Worm (Caenorhabditis elegans) whole organism, L2 larva: Measurements from ENCODE around the gene agt-2.
A peak's percentile ranks its signal among the peaks of the same experiment; 100 is the strongest.

Source experiments
- C34F6.9 ChIP-seq: fragments of 150-350 bp; optimal IDR thresholded peaks from 2 replicates; lab custom pipeline; 2014; ENCODE audit warnings: missing biosample characterization, missing genetic modification characterization
- F13H6.1 ChIP-seq: sonication (generic microtip); optimal IDR thresholded peaks from 2 replicates; lab custom pipeline; 2016; ENCODE audit warnings: missing genetic modification characterization, missing compliant biosample characterization
- R02D3.7 ChIP-seq: fragments of 150-350 bp; optimal IDR thresholded peaks from 2 replicates; lab custom pipeline; 2014; ENCODE audit warnings: missing biosample characterization, missing genetic modification characterization
- Y55F3AM.14 ChIP-seq: fragments of 200-800 bp; sonication (Bioruptor generic); optimal IDR thresholded peaks from 2 replicates; lab custom pipeline; 2018; ENCODE audit warnings: mild to moderate bottlenecking, missing genetic modification characterization, missing compliant biosample characterization
- alr-1 ChIP-seq: fragments of 150-350 bp; optimal IDR thresholded peaks from 2 replicates; lab custom pipeline; 2014; ENCODE audit warnings: missing biosample characterization, missing genetic modification characterization
- aly-2 ChIP-seq: fragments of 150-350 bp; optimal IDR thresholded peaks from 2 replicates; lab custom pipeline; 2014; ENCODE audit warnings: missing biosample characterization, missing genetic modification characterization
- ama-1 ChIP-seq: fragments of 150-350 bp; optimal IDR thresholded peaks from 2 replicates; lab custom pipeline; 2018; ENCODE audit warnings: inconsistent platforms
- ceh-16 ChIP-seq: fragments of 150-350 bp; optimal IDR thresholded peaks from 2 replicates; lab custom pipeline; 2014; ENCODE audit warnings: missing biosample characterization, missing genetic modification characterization
- ceh-82 ChIP-seq: fragments of 150-350 bp; optimal IDR thresholded peaks from 2 replicates; lab custom pipeline; 2014; ENCODE audit warnings: missing biosample characterization, missing genetic modification characterization
- crh-2 ChIP-seq: sonication (generic microtip); optimal IDR thresholded peaks from 2 replicates; lab custom pipeline; 2017; ENCODE audit warnings: missing biosample characterization, missing genetic modification characterization
- dmd-4 ChIP-seq: sonication (generic microtip); optimal IDR thresholded peaks from 2 replicates; lab custom pipeline; 2017; ENCODE audit warnings: missing biosample characterization, missing genetic modification characterization
- egl-27 ChIP-seq: sonication (generic microtip); optimal IDR thresholded peaks from 3 replicates; lab custom pipeline; 2017; ENCODE audit warnings: missing biosample characterization, missing genetic modification reagents, missing genetic modification characterization
- elt-1 ChIP-seq: fragments of 150-350 bp; optimal IDR thresholded peaks from 2 replicates; lab custom pipeline; 2014; ENCODE audit warnings: missing biosample characterization, missing genetic modification characterization
- elt-3 ChIP-seq: sonication (generic microtip); optimal IDR thresholded peaks from 2 replicates; lab custom pipeline; 2017; ENCODE audit warnings: missing biosample characterization, missing genetic modification characterization
- fos-1 ChIP-seq: fragments of 150-350 bp; optimal IDR thresholded peaks from 2 replicates; lab custom pipeline; 2014; ENCODE audit warnings: missing biosample characterization, missing genetic modification characterization
- gmeb-1 ChIP-seq: fragments of 150-350 bp; optimal IDR thresholded peaks from 2 replicates; lab custom pipeline; 2014; ENCODE audit warnings: missing biosample characterization, missing genetic modification characterization
- lin-11 ChIP-seq: fragments of 150-350 bp; sonication (generic microtip); optimal IDR thresholded peaks from 2 replicates; lab custom pipeline; 2014; ENCODE audit warnings: missing biosample characterization, missing genetic modification characterization, inconsistent platforms, mixed read lengths
- lin-39 ChIP-seq: fragments of 150-350 bp; optimal IDR thresholded peaks from 2 replicates; lab custom pipeline; 2014; ENCODE audit warnings: missing biosample characterization, missing genetic modification reagents, missing genetic modification characterization
- mab-5 ChIP-seq: fragments of 150-350 bp; optimal IDR thresholded peaks from 2 replicates; lab custom pipeline; 2014; ENCODE audit warnings: missing biosample characterization, missing genetic modification characterization
- mbf-1 ChIP-seq: sonication (generic microtip); optimal IDR thresholded peaks from 2 replicates; lab custom pipeline; 2017; ENCODE audit warnings: missing biosample characterization, missing genetic modification characterization
- mdl-1 ChIP-seq, 2 experiments: fragments of 150-350 bp in 1 of 2; sonication (generic microtip) in 1 of 2; optimal IDR thresholded peaks; 2 replicates each; lab custom pipeline; 2017; ENCODE audit warnings: missing biosample characterization in 2 of 2, missing genetic modification characterization in 2 of 2
- nhr-10 ChIP-seq: sonication (generic microtip); optimal IDR thresholded peaks from 2 replicates; lab custom pipeline; 2017; ENCODE audit warnings: missing biosample characterization, missing genetic modification characterization
- nhr-11 ChIP-seq: fragments of 150-350 bp; optimal IDR thresholded peaks from 2 replicates; lab custom pipeline; 2014; ENCODE audit warnings: missing biosample characterization, missing genetic modification characterization
- nhr-12 ChIP-seq: fragments of 150-350 bp; optimal IDR thresholded peaks from 2 replicates; lab custom pipeline; 2014; ENCODE audit warnings: missing biosample characterization, missing genetic modification characterization
- nhr-129 ChIP-seq: fragments of 150-350 bp; optimal IDR thresholded peaks from 2 replicates; lab custom pipeline; 2014; ENCODE audit warnings: missing biosample characterization, missing genetic modification characterization
- nhr-21 ChIP-seq: fragments of 150-350 bp; optimal IDR thresholded peaks from 2 replicates; lab custom pipeline; 2014; ENCODE audit warnings: missing biosample characterization, missing genetic modification characterization
- nhr-23 ChIP-seq: fragments of 150-350 bp; optimal IDR thresholded peaks from 2 replicates; lab custom pipeline; 2014; ENCODE audit warnings: missing biosample characterization, missing genetic modification reagents, missing genetic modification characterization
- nhr-25 ChIP-seq: fragments of 150-350 bp; sonication (generic microtip); optimal IDR thresholded peaks from 3 replicates; lab custom pipeline; 2014; ENCODE audit warnings: missing biosample characterization, missing genetic modification characterization
- nhr-77 ChIP-seq: fragments of 150-350 bp; optimal IDR thresholded peaks from 2 replicates; lab custom pipeline; 2014; ENCODE audit warnings: missing biosample characterization, missing genetic modification characterization
- peb-1 ChIP-seq: fragments of 150-350 bp; optimal IDR thresholded peaks from 2 replicates; lab custom pipeline; 2014; ENCODE audit warnings: missing biosample characterization, missing genetic modification characterization
- skn-1 ChIP-seq: sonication (generic microtip); optimal IDR thresholded peaks from 2 replicates; lab custom pipeline; 2017; ENCODE audit warnings: missing biosample characterization, missing genetic modification characterization
- sma-3 ChIP-seq: sonication (generic microtip); optimal IDR thresholded peaks from 2 replicates; lab custom pipeline; 2016; ENCODE audit warnings: missing genetic modification reagents, missing genetic modification characterization, missing compliant biosample characterization
- snpc-4 ChIP-seq: fragments of 150-350 bp; optimal IDR thresholded peaks from 2 replicates; lab custom pipeline; 2014; ENCODE audit warnings: missing biosample characterization, missing genetic modification characterization
- unc-39 ChIP-seq: fragments of 150-350 bp; optimal IDR thresholded peaks from 2 replicates; lab custom pipeline; 2014; ENCODE audit warnings: missing biosample characterization, missing genetic modification characterization
- unc-55 ChIP-seq: fragments of 150-350 bp; sonication (generic microtip); optimal IDR thresholded peaks from 3 replicates; lab custom pipeline; 2014; ENCODE audit warnings: missing biosample characterization, missing genetic modification reagents, missing genetic modification characterization
- unc-62 ChIP-seq: fragments of 150-350 bp; optimal IDR thresholded peaks from 2 replicates; lab custom pipeline; 2014; ENCODE audit warnings: missing biosample characterization, missing genetic modification reagents, missing genetic modification characterization
- zag-1 ChIP-seq: fragments of 150-350 bp; optimal IDR thresholded peaks from 2 replicates; lab custom pipeline; 2014; ENCODE audit warnings: missing biosample characterization, missing genetic modification characterization
- ztf-1 ChIP-seq: fragments of 200-800 bp; sonication (Bioruptor generic); conservative IDR thresholded peaks from 2 replicates; pipeline ENCODE4 v1.3.6; 2022; ENCODE audit warnings: missing genetic modification characterization, missing compliant biosample characterization
- ztf-11 ChIP-seq: sonication (generic microtip); optimal IDR thresholded peaks from 2 replicates; lab custom pipeline; 2017; ENCODE audit warnings: missing biosample characterization, missing genetic modification characterization
- ztf-4 ChIP-seq: fragments of 150-350 bp; optimal IDR thresholded peaks from 2 replicates; lab custom pipeline; 2014; ENCODE audit warnings: missing biosample characterization, missing genetic modification characterization

The agt-2 gene

DNA sequence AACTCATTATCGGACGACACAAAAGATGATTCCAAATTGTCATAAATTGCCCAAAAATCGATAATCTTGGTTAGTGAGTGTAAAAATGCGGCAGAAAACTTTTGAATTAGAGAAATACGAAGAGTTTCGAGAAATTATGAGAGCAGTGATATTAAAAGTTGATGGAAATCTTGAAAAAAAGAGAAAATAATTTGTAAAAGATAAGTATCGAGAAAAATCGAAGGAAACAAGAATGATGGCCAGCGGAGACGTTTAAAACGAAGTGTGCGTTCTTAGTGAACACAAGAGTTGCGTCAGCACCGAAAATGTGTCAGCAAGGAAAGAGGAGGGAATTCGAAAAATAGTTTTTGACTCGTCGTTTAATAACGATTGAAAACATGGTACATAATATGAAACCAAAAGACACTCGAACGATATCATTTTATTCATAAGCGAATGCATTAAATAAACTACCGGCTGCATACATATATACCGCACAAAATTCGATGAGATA is 16.2 kb upstream of the agt-2 start, which contains the start of gene ndx-6 (continued):
- TF ChIP-seq ztf-11 (tag; lab: Kevin White, UChicago) = no peak
- no peak for TF ChIP-seq nhr-12 (tag; lab: Kevin White, UChicago)
- TF ChIP-seq mdl-1 (tag; optimal IDR thresholded peaks at IDR 0.05; lab: Kevin White, UChicago) = no peak
- TF ChIP-seq nhr-21 = peak; percentile 70
- peak; percentile 40 for TF ChIP-seq R02D3.7 (tag; lab: Kevin White, UChicago)

DNA sequence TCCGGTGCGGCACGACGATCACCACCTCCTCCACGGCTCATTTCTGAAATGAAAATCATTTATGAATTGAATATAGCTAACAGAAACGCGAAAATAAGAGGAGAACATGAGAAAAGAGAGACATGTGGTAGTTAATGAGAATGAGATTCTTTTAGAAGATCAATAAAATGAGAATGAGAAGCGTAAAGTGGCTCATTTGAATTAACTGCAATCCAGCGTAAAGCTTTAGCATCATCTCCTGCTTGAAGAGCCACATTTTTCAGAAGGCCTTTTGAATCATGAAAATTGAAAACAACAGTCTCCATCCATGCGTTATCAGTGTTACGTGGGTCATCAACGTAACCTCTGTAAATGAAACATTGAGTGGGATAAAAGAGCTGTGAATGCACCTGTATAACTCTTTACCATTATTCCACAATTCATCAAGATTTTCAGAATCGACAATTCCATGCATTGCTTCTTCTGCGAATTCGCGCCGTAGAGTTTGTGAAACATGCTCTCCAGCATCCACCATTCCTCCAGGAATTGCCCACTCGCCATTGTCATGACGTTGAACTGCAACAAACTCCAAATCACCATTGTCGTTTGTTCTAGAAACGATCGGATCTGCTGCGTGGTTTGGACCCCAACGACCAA is 15.3 kb upstream of the agt-2 start, which contains the start of gene rsp-4:
rsp-4 (minus strand) TSS at position 51 of the 636 bp plus-strand sequence.
- TF ChIP-seq aly-2 (tag; lab: Kevin White, UChicago) (no peak), alr-1 (tag; lab: Kevin White, UChicago) (no peak), peb-1 (tag; lab: Kevin White, UChicago) (no peak), nhr-23 (tag; lab: Kevin White, UChicago) (no peak), nhr-10 (tag; lab: Kevin White, UChicago) (no peak), ama-1 (lab: Kevin White, UChicago) (no peak), nhr-25 (no peak), ceh-82 (tag; lab: Kevin White, UChicago) (no peak), unc-39 (tag; lab: Kevin White, UChicago) (no peak), nhr-12 (tag; lab: Kevin White, UChicago) (no peak), nhr-11 (tag; lab: Kevin White, UChicago) (no peak)

DNA sequence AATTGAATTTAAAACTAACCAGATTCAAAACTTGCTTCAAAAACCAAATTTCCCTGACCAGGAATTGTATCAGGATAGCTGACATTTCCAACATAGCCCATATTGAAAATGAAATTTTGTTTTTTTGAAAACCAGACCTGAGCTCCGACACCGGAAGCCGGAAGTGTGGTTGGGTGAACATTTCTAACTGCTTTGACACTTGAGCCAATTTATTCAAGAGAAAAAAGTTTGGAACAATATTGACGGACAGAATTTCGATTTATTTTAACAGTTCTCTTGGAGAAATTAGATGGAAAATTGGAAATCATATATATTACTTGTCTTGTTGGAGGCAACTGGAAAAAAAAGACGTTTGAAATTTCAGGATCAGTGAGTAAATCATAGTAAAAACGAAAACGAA is 13.6 kb upstream of the agt-2 start, which contains the start of gene ccpp-6:
ccpp-6 (minus strand) TSS at position 101 of the 400 bp plus-strand sequence.
- TF ChIP-seq dmd-4 (tag; lab: Kevin White, UChicago) = no peak
- no peak for TF ChIP-seq R02D3.7 (tag; lab: Kevin White, UChicago)
- no peak for TF ChIP-seq zag-1 (tag; lab: Kevin White, UChicago)
- TF ChIP-seq unc-39 (tag; lab: Kevin White, UChicago) = no peak
- no peak for TF ChIP-seq nhr-23 (tag; lab: Kevin White, UChicago)
- no peak for TF ChIP-seq ceh-16 (tag; lab: Kevin White, UChicago)

DNA sequence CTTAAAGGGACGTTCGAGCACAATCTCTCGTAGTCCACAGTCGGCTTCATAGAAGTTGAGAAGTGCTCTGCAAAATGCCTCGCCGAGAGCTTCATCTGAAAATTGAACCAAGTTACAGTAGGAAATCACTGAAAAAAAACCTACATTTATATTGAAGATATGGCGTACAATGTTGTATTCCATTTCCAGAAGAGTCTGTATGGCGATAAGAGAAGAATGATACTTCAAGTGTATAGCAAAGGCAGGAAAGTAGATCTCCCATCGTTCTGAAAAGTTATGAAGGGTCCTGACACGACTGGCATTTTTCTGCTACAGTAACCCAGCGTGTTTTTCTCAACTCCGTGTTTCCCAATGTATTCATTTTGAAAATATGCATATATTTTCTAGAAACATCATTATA is 10.7 kb upstream of the agt-2 start:
- TF ChIP-seq C34F6.9 (tag; lab: Kevin White, UChicago) = no peak
- no peak for TF ChIP-seq mbf-1 (tag; lab: Kevin White, UChicago)
- TF ChIP-seq nhr-21 = no peak
- no peak for TF ChIP-seq ztf-11 (tag; lab: Kevin White, UChicago)
- no peak for TF ChIP-seq R02D3.7 (tag; lab: Kevin White, UChicago)
- no peak for TF ChIP-seq fos-1 (tag; lab: Kevin White, UChicago)
- TF ChIP-seq unc-39 (tag; lab: Kevin White, UChicago) = no peak
- TF ChIP-seq ceh-16 (tag; lab: Kevin White, UChicago) = no peak
- TF ChIP-seq nhr-11 (tag; lab: Kevin White, UChicago) = no peak
- no peak for TF ChIP-seq sma-3 (GFP tag; lab: Kevin White, UChicago)
- TF ChIP-seq ztf-1 (GFP tag; lab: Robert Waterston, UW) = no peak
- TF ChIP-seq mdl-1 (tag; optimal IDR thresholded peaks at IDR 0.05; lab: Kevin White, UChicago) = no peak
- TF ChIP-seq zag-1 (tag; lab: Kevin White, UChicago) = no peak

DNA sequence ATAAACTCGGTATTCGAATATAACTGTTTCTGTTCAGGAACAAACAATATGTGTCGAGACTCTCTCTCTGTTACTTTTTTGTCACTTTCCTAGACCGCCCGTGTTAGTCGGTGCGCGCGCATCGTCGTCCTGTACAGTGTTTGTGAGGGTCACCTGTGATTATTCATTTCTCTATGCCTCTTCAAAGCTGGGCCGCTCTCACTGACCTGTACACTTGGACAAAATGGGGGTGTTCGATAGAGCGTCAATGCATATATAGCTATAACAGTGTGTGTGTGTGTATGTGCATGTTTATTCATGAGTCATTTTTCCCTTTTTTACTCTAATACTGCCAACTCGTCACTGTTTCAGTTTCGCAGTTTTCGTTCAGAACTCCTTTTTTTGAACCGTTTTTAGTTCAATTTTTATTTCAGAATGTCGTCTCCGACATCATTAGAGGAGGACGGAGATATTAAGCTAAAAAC is 6.0 kb upstream of the agt-2 start, which contains the start of gene pkc-3:
pkc-3 (plus strand) TSS at position 414 of the 464 bp plus-strand sequence.
- TF ChIP-seq peb-1 (tag; lab: Kevin White, UChicago) (no peak), dmd-4 (tag; lab: Kevin White, UChicago) (no peak), gmeb-1 (peak; percentile 60), elt-1 (no peak), zag-1 (tag; lab: Kevin White, UChicago) (no peak), lin-39 (tag; lab: Kevin White, UChicago) (no peak), aly-2 (tag; lab: Kevin White, UChicago) (no peak), unc-55 (peak; percentile 21), ztf-1 (GFP tag; lab: Robert Waterston, UW) (no peak), R02D3.7 (tag; lab: Kevin White, UChicago) (no peak), C34F6.9 (tag; lab: Kevin White, UChicago) (peak; percentile 17), skn-1 (no peak), nhr-21 (peak; percentile 78), egl-27 (no peak), ztf-11 (tag; lab: Kevin White, UChicago) (no peak), ceh-16 (tag; lab: Kevin White, UChicago) (no peak), snpc-4 (tag; lab: Kevin White, UChicago) (no peak), mdl-1 (tag; optimal IDR thresholded peaks at IDR 0.05; lab: Kevin White, UChicago) (no peak), nhr-129 (tag; lab: Kevin White, UChicago) (peak; percentile 78), nhr-77 (no peak), elt-3 (tag; lab: Kevin White, UChicago) (no peak), fos-1 (tag; lab: Kevin White, UChicago) (peak; percentile 98), Y55F3AM.14 (GFP tag; lab: Kevin White, UChicago) (no peak), lin-11 (tag; lab: Kevin White, UChicago) (no peak), ama-1 (lab: Kevin White, UChicago) (peak; percentile 48), nhr-11 (tag; lab: Kevin White, UChicago) (no peak), ceh-82 (tag; lab: Kevin White, UChicago) (no peak), unc-39 (tag; lab: Kevin White, UChicago) (no peak), ztf-4 (tag; lab: Kevin White, UChicago) (peak; percentile 56), alr-1 (tag; lab: Kevin White, UChicago) (no peak), mab-5 (tag; lab: Kevin White, UChicago) (no peak), unc-62 (no peak), crh-2 (tag; lab: Kevin White, UChicago) (peak; percentile 71), F13H6.1 (tag; lab: Kevin White, UChicago) (peak; percentile 62)
